Comparison of ENCODE assay signal across 1 fruit fly cellular context in genomic region chrX:2984902-2985772, dm6.
TF ChIP-seq lines count a peak whose summit lies in the region.

No protein-coding gene starts in this region.

TF ChIP-seq in whole organism, embryonic, 481 proteins besides CTCF, POLR2A, EP300 and RAD21 (continued from another document and continues in another):
- TF ChIP-seq z (GFP tag; IDR thresholded peaks at IDR 0.05; lab: Robert Waterston, UW) = no peak
- TF ChIP-seq Antp (GFP tag; optimal IDR thresholded peaks at IDR 0.05; lab: Kevin White, UChicago) = peak; percentile 3
- TF ChIP-seq gsb (GFP tag; IDR thresholded peaks at IDR 0.05; lab: Robert Waterston, UW) = no peak
- no peak for TF ChIP-seq CG2199 (GFP tag; IDR thresholded peaks at IDR 0.05; lab: Robert Waterston, UW)
- no peak for TF ChIP-seq Bdp1 (GFP tag; optimal IDR thresholded peaks at IDR 0.05; lab: Kevin White, UChicago)
- no peak for TF ChIP-seq grn (GFP tag; optimal IDR thresholded peaks at IDR 0.05; lab: Kevin White, UChicago)
- TF ChIP-seq ind (GFP tag; optimal IDR thresholded peaks at IDR 0.05; lab: Kevin White, UChicago) = no peak
- no peak for TF ChIP-seq CG10543 (GFP tag; optimal IDR thresholded peaks at IDR 0.05; lab: Kevin White, UChicago)
- no peak for TF ChIP-seq HLH4C (GFP tag; IDR thresholded peaks at IDR 0.05; lab: Robert Waterston, UW; ENCODE audit: partially characterized antibody)
- TF ChIP-seq Xbp1 (GFP tag; optimal IDR thresholded peaks at IDR 0.05; lab: Kevin White, UChicago) = peak; percentile 14
- no peak for TF ChIP-seq CG4707 (GFP tag; optimal IDR thresholded peaks at IDR 0.05; lab: Kevin White, UChicago)
- TF ChIP-seq YL-1 (GFP tag; optimal IDR thresholded peaks at IDR 0.05; lab: Kevin White, UChicago) = no peak
- peak; percentile 20 for TF ChIP-seq CG12155 (GFP tag; optimal IDR thresholded peaks at IDR 0.05; lab: Kevin White, UChicago)
- peak; percentile 94 for TF ChIP-seq zf30C (GFP tag; optimal IDR thresholded peaks at IDR 0.05; lab: Kevin White, UChicago)
- TF ChIP-seq B-H2 (GFP tag; optimal IDR thresholded peaks at IDR 0.05; lab: Kevin White, UChicago) = no peak
- TF ChIP-seq ash1 (GFP tag; optimal IDR thresholded peaks at IDR 0.05; lab: Kevin White, UChicago) = no peak
- TF ChIP-seq CG3281 (GFP tag; optimal IDR thresholded peaks at IDR 0.05; lab: Kevin White, UChicago) = no peak
- no peak for TF ChIP-seq CG13123 (GFP tag; optimal IDR thresholded peaks at IDR 0.05; lab: Kevin White, UChicago)
- no peak for TF ChIP-seq B-H1 (GFP tag; IDR thresholded peaks at IDR 0.05; lab: Robert Waterston, UW)
- TF ChIP-seq maf-S (GFP tag; optimal IDR thresholded peaks at IDR 0.05; lab: Kevin White, UChicago) = no peak
- TF ChIP-seq CG6854 (GFP tag; optimal IDR thresholded peaks at IDR 0.05; lab: Kevin White, UChicago) = no peak
- no peak for TF ChIP-seq pzg (GFP tag; optimal IDR thresholded peaks at IDR 0.05; lab: Kevin White, UChicago)
- TF ChIP-seq row (GFP tag; IDR thresholded peaks at IDR 0.05; lab: Robert Waterston, UW) = peak; percentile 47; the same call in 2 of the 3 replicates
- TF ChIP-seq Deaf1 (tag; optimal IDR thresholded peaks at IDR 0.05; lab: Kevin White, UChicago) = no peak
- no peak for TF ChIP-seq CG12219 (GFP tag; optimal IDR thresholded peaks at IDR 0.05; lab: Kevin White, UChicago)
- TF ChIP-seq CG18011 (GFP tag; optimal IDR thresholded peaks at IDR 0.05; lab: Kevin White, UChicago) = no peak
- TF ChIP-seq CG42726 (GFP tag; IDR thresholded peaks at IDR 0.05; lab: Robert Waterston, UW; ENCODE audit: partially characterized antibody) = no peak
- TF ChIP-seq inv (GFP tag; IDR thresholded peaks at IDR 0.05; lab: Robert Waterston, UW; ENCODE audit: partially characterized antibody) = no peak
- peak; percentile 61 for TF ChIP-seq CG12391 (tag; optimal IDR thresholded peaks at IDR 0.05; lab: Kevin White, UChicago)
- no peak for TF ChIP-seq CG16779 (GFP tag; IDR thresholded peaks at IDR 0.05; lab: Robert Waterston, UW)
- TF ChIP-seq Doc2 (GFP tag; IDR thresholded peaks at IDR 0.05; lab: Robert Waterston, UW) = no peak
- TF ChIP-seq CG10209 (GFP tag; optimal IDR thresholded peaks at IDR 0.05; lab: Kevin White, UChicago) = peak; percentile 60
- peak; percentile 55 for TF ChIP-seq CG6813 (GFP tag; optimal IDR thresholded peaks at IDR 0.05; lab: Kevin White, UChicago)
- TF ChIP-seq Side (GFP tag; optimal IDR thresholded peaks at IDR 0.05; lab: Kevin White, UChicago) = no peak
- TF ChIP-seq peb (GFP tag; IDR thresholded peaks at IDR 0.05; lab: Robert Waterston, UW) = no peak
- TF ChIP-seq ab (GFP tag; optimal IDR thresholded peaks at IDR 0.05; lab: Kevin White, UChicago) = no peak
- TF ChIP-seq CG4360 (GFP tag; IDR thresholded peaks at IDR 0.05; lab: Robert Waterston, UW) = 0 out of 2 replicates have a peak, but pooled peaks have one; percentile 33
- peak; percentile 70 for TF ChIP-seq nom (GFP tag; optimal IDR thresholded peaks at IDR 0.05; lab: Kevin White, UChicago)
- no peak for TF ChIP-seq CG3995 (GFP tag; optimal IDR thresholded peaks at IDR 0.05; lab: Kevin White, UChicago)
- no peak for TF ChIP-seq CG2120 (GFP tag; optimal IDR thresholded peaks at IDR 0.05; lab: Kevin White, UChicago)
- no peak for TF ChIP-seq Atf3 (GFP tag; optimal IDR thresholded peaks at IDR 0.05; lab: Kevin White, UChicago)
- no peak for TF ChIP-seq exex (tag; optimal IDR thresholded peaks at IDR 0.05; lab: Kevin White, UChicago)
- TF ChIP-seq aop (GFP tag; IDR thresholded peaks at IDR 0.05; lab: Robert Waterston, UW) = no peak
- TF ChIP-seq trh (GFP tag; optimal IDR thresholded peaks at IDR 0.05; lab: Kevin White, UChicago) = peak; percentile 12
- peak; percentile 32 for TF ChIP-seq unpg (GFP tag; optimal IDR thresholded peaks at IDR 0.05; lab: Kevin White, UChicago)
- TF ChIP-seq chn (GFP tag; optimal IDR thresholded peaks at IDR 0.05; lab: Kevin White, UChicago) = peak; percentile 35
- TF ChIP-seq nmo (GFP tag; optimal IDR thresholded peaks at IDR 0.05; lab: Kevin White, UChicago) = peak; percentile 67
- peak; percentile 6 for TF ChIP-seq CG17385 (GFP tag; optimal IDR thresholded peaks at IDR 0.05; lab: Kevin White, UChicago)
- TF ChIP-seq pho (GFP tag; optimal IDR thresholded peaks at IDR 0.05; lab: Kevin White, UChicago) = no peak
- no peak for TF ChIP-seq kah (GFP tag; optimal IDR thresholded peaks at IDR 0.05; lab: Kevin White, UChicago)
- TF ChIP-seq Hr78 (GFP tag; optimal IDR thresholded peaks at IDR 0.05; lab: Kevin White, UChicago) = no peak
- no peak for TF ChIP-seq btn (GFP tag; optimal IDR thresholded peaks at IDR 0.05; lab: Kevin White, UChicago)
- TF ChIP-seq CG1602 (GFP tag; optimal IDR thresholded peaks at IDR 0.05; lab: Kevin White, UChicago) = peak; percentile 64
- peak; percentile 21 for TF ChIP-seq CG8290 (GFP tag; optimal IDR thresholded peaks at IDR 0.05; lab: Kevin White, UChicago)
- TF ChIP-seq CG8290 (tag; optimal IDR thresholded peaks at IDR 0.05; lab: Kevin White, UChicago) = no peak
- no peak for TF ChIP-seq Mrtf (GFP tag; IDR thresholded peaks at IDR 0.05; lab: Robert Waterston, UW)
- no peak for TF ChIP-seq shn (GFP tag; optimal IDR thresholded peaks at IDR 0.05; lab: Kevin White, UChicago)
- peak; percentile 66 for TF ChIP-seq CG13775 (GFP tag; optimal IDR thresholded peaks at IDR 0.05; lab: Kevin White, UChicago)
- TF ChIP-seq CG11696 (GFP tag; IDR thresholded peaks at IDR 0.05; lab: Robert Waterston, UW) = no peak
- no peak for TF ChIP-seq wek (GFP tag; optimal IDR thresholded peaks at IDR 0.05; lab: Kevin White, UChicago)
- TF ChIP-seq br (optimal IDR thresholded peaks at IDR 0.05; lab: Kevin White, UChicago) = no peak
- no peak for TF ChIP-seq CG10147 (GFP tag; optimal IDR thresholded peaks at IDR 0.05; lab: Kevin White, UChicago)
- TF ChIP-seq cas (GFP tag; IDR thresholded peaks at IDR 0.05; lab: Robert Waterston, UW) = no peak
- no peak for TF ChIP-seq HLH54F (GFP tag; optimal IDR thresholded peaks at IDR 0.05; lab: Kevin White, UChicago)
- TF ChIP-seq sug (tag; optimal IDR thresholded peaks at IDR 0.05; lab: Kevin White, UChicago) = no peak
- TF ChIP-seq ci (GFP tag; IDR thresholded peaks at IDR 0.05; lab: Robert Waterston, UW) = peak; percentile 7; the same call in 1 of the 3 replicates
- no peak for TF ChIP-seq Ada2b (GFP tag; IDR thresholded peaks at IDR 0.05; lab: Robert Waterston, UW)
- peak; percentile 98 for TF ChIP-seq fd102C (GFP tag; optimal IDR thresholded peaks at IDR 0.05; lab: Kevin White, UChicago)
- no peak for TF ChIP-seq zen2 (GFP tag; IDR thresholded peaks at IDR 0.05; lab: Robert Waterston, UW; ENCODE audit: partially characterized antibody)
- TF ChIP-seq psq (GFP tag; optimal IDR thresholded peaks at IDR 0.05; lab: Kevin White, UChicago) = no peak
- TF ChIP-seq dysf (GFP tag; IDR thresholded peaks at IDR 0.05; lab: Robert Waterston, UW) = no peak
- no peak for TF ChIP-seq zfh2 (GFP tag; optimal IDR thresholded peaks at IDR 0.05; lab: Kevin White, UChicago)
- TF ChIP-seq sqz (GFP tag; optimal IDR thresholded peaks at IDR 0.05; lab: Kevin White, UChicago) = no peak
- peak; percentile 64 for TF ChIP-seq CG17328 (GFP tag; IDR thresholded peaks at IDR 0.05; lab: Robert Waterston, UW)
- TF ChIP-seq BtbVII (GFP tag; optimal IDR thresholded peaks at IDR 0.05; lab: Kevin White, UChicago) = no peak
- peak; percentile 25 for TF ChIP-seq CG16863 (GFP tag; optimal IDR thresholded peaks at IDR 0.05; lab: Kevin White, UChicago)
- TF ChIP-seq CG13296 (GFP tag; optimal IDR thresholded peaks at IDR 0.05; lab: Kevin White, UChicago) = no peak
- no peak for TF ChIP-seq gfzf (GFP tag; optimal IDR thresholded peaks at IDR 0.05; lab: Kevin White, UChicago)
- peak; percentile 50 for TF ChIP-seq twi (tag; optimal IDR thresholded peaks at IDR 0.05; lab: Kevin White, UChicago)
- peak; percentile 56 for TF ChIP-seq Usf (GFP tag; optimal IDR thresholded peaks at IDR 0.05; lab: Kevin White, UChicago)
- TF ChIP-seq CG15269 (tag; optimal IDR thresholded peaks at IDR 0.05; lab: Kevin White, UChicago) = no peak
- peak in 1 of 2 experiments; percentile 87 for TF ChIP-seq eve (GFP tag; optimal IDR thresholded peaks at IDR 0.05; lab: Kevin White, UChicago)
- TF ChIP-seq Spps (tag; optimal IDR thresholded peaks at IDR 0.05; lab: Kevin White, UChicago) = peak; percentile 39
- no peak for TF ChIP-seq slp2 (GFP tag; optimal IDR thresholded peaks at IDR 0.05; lab: Kevin White, UChicago)
- TF ChIP-seq fd3F (GFP tag; optimal IDR thresholded peaks at IDR 0.05; lab: Kevin White, UChicago) = no peak
- TF ChIP-seq Bteb2 (GFP tag; optimal IDR thresholded peaks at IDR 0.05; lab: Kevin White, UChicago) = no peak
- TF ChIP-seq CG11504 (tag; optimal IDR thresholded peaks at IDR 0.05; lab: Kevin White, UChicago) = no peak
- TF ChIP-seq CG6683 (GFP tag; optimal IDR thresholded peaks at IDR 0.05; lab: Kevin White, UChicago) = no peak
- peak; percentile 2 for TF ChIP-seq Six4 (GFP tag; optimal IDR thresholded peaks at IDR 0.05; lab: Kevin White, UChicago)
- no peak for TF ChIP-seq Hmx (GFP tag; optimal IDR thresholded peaks at IDR 0.05; lab: Kevin White, UChicago)
- TF ChIP-seq tll (GFP tag; optimal IDR thresholded peaks at IDR 0.05; lab: Kevin White, UChicago) = peak in 1 of 2 experiments; percentile 96
- peak; percentile 52 for TF ChIP-seq fd96Cb (tag; optimal IDR thresholded peaks at IDR 0.05; lab: Kevin White, UChicago)
- peak; percentile 11 for TF ChIP-seq Hr3 (GFP tag; optimal IDR thresholded peaks at IDR 0.05; lab: Kevin White, UChicago)
- no peak for TF ChIP-seq Max (GFP tag; optimal IDR thresholded peaks at IDR 0.05; lab: Kevin White, UChicago)
- TF ChIP-seq CG31441 (GFP tag; IDR thresholded peaks at IDR 0.05; lab: Robert Waterston, UW) = peak; percentile 59
- TF ChIP-seq CG12236 (GFP tag; optimal IDR thresholded peaks at IDR 0.05; lab: Kevin White, UChicago) = peak; percentile 47
- no peak for TF ChIP-seq CG17912 (GFP tag; optimal IDR thresholded peaks at IDR 0.05; lab: Kevin White, UChicago)
- no peak for TF ChIP-seq CG4617 (GFP tag; optimal IDR thresholded peaks at IDR 0.05; lab: Kevin White, UChicago; ENCODE audit: borderline replicate concordance)
- TF ChIP-seq CG18476 (GFP tag; optimal IDR thresholded peaks at IDR 0.05; lab: Kevin White, UChicago) = no peak
- no peak for TF ChIP-seq CG2875 (GFP tag; optimal IDR thresholded peaks at IDR 0.05; lab: Kevin White, UChicago)
- no peak for TF ChIP-seq Dbx (GFP tag; IDR thresholded peaks at IDR 0.05; lab: Robert Waterston, UW)
- no peak for TF ChIP-seq CG7372 (GFP tag; IDR thresholded peaks at IDR 0.05; lab: Robert Waterston, UW)
- TF ChIP-seq NC2α (GFP tag; optimal IDR thresholded peaks at IDR 0.05; lab: Kevin White, UChicago) = no peak
- peak; percentile 81 for TF ChIP-seq CG18262 (tag; optimal IDR thresholded peaks at IDR 0.05; lab: Kevin White, UChicago)
- no peak for TF ChIP-seq klu (GFP tag; IDR thresholded peaks at IDR 0.05; lab: Robert Waterston, UW)
- no peak for TF ChIP-seq C15 (GFP tag; IDR thresholded peaks at IDR 0.05; lab: Robert Waterston, UW)
- TF ChIP-seq CG33213 (GFP tag; optimal IDR thresholded peaks at IDR 0.05; lab: Kevin White, UChicago) = no peak
- TF ChIP-seq CrebB (tag; optimal IDR thresholded peaks at IDR 0.05; lab: Kevin White, UChicago) = no peak
- TF ChIP-seq CG15514 (GFP tag; optimal IDR thresholded peaks at IDR 0.05; lab: Kevin White, UChicago) = no peak
- TF ChIP-seq CG9727 (GFP tag; optimal IDR thresholded peaks at IDR 0.05; lab: Kevin White, UChicago) = peak; percentile 91
- no peak for TF ChIP-seq tx (GFP tag; optimal IDR thresholded peaks at IDR 0.05; lab: Kevin White, UChicago)
- TF ChIP-seq CG4404 (GFP tag; IDR thresholded peaks at IDR 0.05; lab: Robert Waterston, UW) = peak; percentile 90
- no peak for TF ChIP-seq oc (tag; optimal IDR thresholded peaks at IDR 0.05; lab: Kevin White, UChicago)
- TF ChIP-seq Sry-β (GFP tag; optimal IDR thresholded peaks at IDR 0.05; lab: Kevin White, UChicago) = no peak
- TF ChIP-seq salm (tag; optimal IDR thresholded peaks at IDR 0.05; lab: Kevin White, UChicago) = no peak
- TF ChIP-seq CG18599 (GFP tag; optimal IDR thresholded peaks at IDR 0.05; lab: Kevin White, UChicago) = no peak
- peak; percentile 44 for TF ChIP-seq CG1233 (GFP tag; optimal IDR thresholded peaks at IDR 0.05; lab: Kevin White, UChicago)
- no peak for TF ChIP-seq Jarid2 (GFP tag; optimal IDR thresholded peaks at IDR 0.05; lab: Kevin White, UChicago)
- no peak for TF ChIP-seq CG11398 (GFP tag; optimal IDR thresholded peaks at IDR 0.05; lab: Kevin White, UChicago)
- TF ChIP-seq gt (GFP tag; IDR thresholded peaks at IDR 0.05; lab: Robert Waterston, UW) = no peak
- no peak for TF ChIP-seq odd (GFP tag; optimal IDR thresholded peaks at IDR 0.05; lab: Kevin White, UChicago)
- TF ChIP-seq CG13624 (GFP tag; optimal IDR thresholded peaks at IDR 0.05; lab: Kevin White, UChicago) = no peak
- no peak for TF ChIP-seq sob (GFP tag; IDR thresholded peaks at IDR 0.05; lab: Robert Waterston, UW)
- no peak for TF ChIP-seq TFAM (GFP tag; optimal IDR thresholded peaks at IDR 0.05; lab: Kevin White, UChicago)
- no peak for TF ChIP-seq hkb (optimal IDR thresholded peaks at IDR 0.05; lab: Kevin White, UChicago)
- TF ChIP-seq hkb (GFP tag; IDR thresholded peaks at IDR 0.05; lab: Robert Waterston, UW) = no peak
- no peak for TF ChIP-seq run (tag; optimal IDR thresholded peaks at IDR 0.05; lab: Kevin White, UChicago)
- 0 out of 2 replicates have a peak, but pooled peaks have one; percentile 45 for TF ChIP-seq vvl (GFP tag; IDR thresholded peaks at IDR 0.05; lab: Robert Waterston, UW)
- no peak for TF ChIP-seq ase (GFP tag; IDR thresholded peaks at IDR 0.05; lab: Robert Waterston, UW)
- TF ChIP-seq ap (GFP tag; IDR thresholded peaks at IDR 0.05; lab: Robert Waterston, UW) = no peak
- no peak for TF ChIP-seq knrl (GFP tag; IDR thresholded peaks at IDR 0.05; lab: Robert Waterston, UW; ENCODE audit: partially characterized antibody)
- peak; percentile 56 for TF ChIP-seq CG16815 (GFP tag; optimal IDR thresholded peaks at IDR 0.05; lab: Kevin White, UChicago)
- no peak for TF ChIP-seq mld (GFP tag; IDR thresholded peaks at IDR 0.05; lab: Robert Waterston, UW; ENCODE audit: partially characterized antibody)
- TF ChIP-seq CG2202 (tag; optimal IDR thresholded peaks at IDR 0.05; lab: Kevin White, UChicago) = peak; percentile 49
- no peak for TF ChIP-seq CG2129 (GFP tag; IDR thresholded peaks at IDR 0.05; lab: Robert Waterston, UW; ENCODE audit: partially characterized antibody)
- no peak for TF ChIP-seq pan (optimal IDR thresholded peaks at IDR 0.05; lab: Kevin White, UChicago)
- no peak for TF ChIP-seq pan (GFP tag; optimal IDR thresholded peaks at IDR 0.05 in 1 of 2, IDR thresholded peaks at IDR 0.05 in 1 of 2)
- TF ChIP-seq fd64A (GFP tag; optimal IDR thresholded peaks at IDR 0.05; lab: Kevin White, UChicago) = no peak
